Worm (Caenorhabditis elegans) whole organism, L4 larva: ENCODE measurements around the gene fipr-29.

ENCODE experiments used
- F37D6.2 ChIP-seq: sonication (generic microtip); optimal IDR thresholded peaks from 2 replicates; lab custom pipeline; 2016; ENCODE audit warnings: mild to moderate bottlenecking, missing genetic modification characterization, missing compliant biosample characterization
- Y48G9A.11 ChIP-seq: fragments of 200-800 bp; sonication (Bioruptor generic); IDR thresholded peaks from 2 replicates; pipeline ENCODE4 v1.3.6; 2022; ENCODE audit warnings: missing genetic modification reagents, missing genetic modification characterization, missing compliant biosample characterization
- Y5F2A.4 ChIP-seq: fragments of 200-800 bp; sonication (Bioruptor generic); optimal IDR thresholded peaks from 2 replicates; lab custom pipeline; 2018; ENCODE audit warnings: mild to moderate bottlenecking, missing genetic modification characterization, missing compliant biosample characterization
- ZK546.5 ChIP-seq, 2 experiments: sonication (generic microtip); optimal IDR thresholded peaks; 2 replicates each; lab custom pipeline; 2017; ENCODE audit warnings: missing biosample characterization in 2 of 2, missing genetic modification characterization in 2 of 2
- aha-1 ChIP-seq: fragments of 150-350 bp; peaks from one replicate; lab custom pipeline; 2014; ENCODE audit warnings: missing biosample characterization, missing genetic modification characterization
- attf-4 ChIP-seq: sonication (generic microtip); optimal IDR thresholded peaks from 3 replicates; lab custom pipeline; 2017; ENCODE audit warnings: missing biosample characterization, missing genetic modification characterization
- ceh-28 ChIP-seq: fragments of 150-350 bp; optimal IDR thresholded peaks from 2 replicates; lab custom pipeline; 2014; ENCODE audit warnings: missing biosample characterization, missing genetic modification reagents, missing genetic modification characterization
- ceh-32 ChIP-seq: sonication (generic microtip); optimal IDR thresholded peaks from 2 replicates; lab custom pipeline; 2016; ENCODE audit warnings: mild to moderate bottlenecking, missing genetic modification characterization, missing compliant biosample characterization; ENCODE audit not compliant: poor library complexity
- ceh-62 ChIP-seq: sonication (generic microtip); optimal IDR thresholded peaks from 2 replicates; lab custom pipeline; 2017; ENCODE audit warnings: missing biosample characterization, missing genetic modification characterization
- ceh-82 ChIP-seq: sonication (generic microtip); optimal IDR thresholded peaks from 2 replicates; lab custom pipeline; 2017; ENCODE audit warnings: missing biosample characterization, missing genetic modification characterization
- ctbp-1 ChIP-seq: fragments of 200-800 bp; sonication (Bioruptor generic); IDR thresholded peaks from 2 replicates; pipeline ENCODE4 v1.3.6; 2022; ENCODE audit warnings: missing genetic modification reagents, missing genetic modification characterization, missing compliant biosample characterization
- daf-16 ChIP-seq, 3 experiments: sonication (generic microtip); optimal IDR thresholded peaks; 2 replicates each; lab custom pipeline; 2016 to 2017; ENCODE audit warnings: missing genetic modification characterization in 3 of 3, missing genetic modification reagents in 3 of 3, mild to moderate bottlenecking in 2 of 3, missing compliant biosample characterization in 2 of 3, missing biosample characterization in 1 of 3, moderate library complexity in 1 of 3
- dmd-6 ChIP-seq: fragments of 200-800 bp; sonication (Bioruptor generic); IDR thresholded peaks from 2 replicates; pipeline ENCODE4 v1.3.6; 2022; ENCODE audit warnings: missing genetic modification reagents, missing genetic modification characterization, missing compliant biosample characterization
- dmd-9 ChIP-seq: fragments of 200-800 bp; sonication (Bioruptor generic); IDR thresholded peaks from 2 replicates; pipeline ENCODE4 v1.3.6; 2022; ENCODE audit warnings: missing genetic modification reagents, missing genetic modification characterization, missing compliant biosample characterization
- dpl-1 ChIP-seq: fragments of 150-350 bp; optimal IDR thresholded peaks from 2 replicates; lab custom pipeline; 2014; ENCODE audit warnings: missing biosample characterization, missing genetic modification reagents, missing genetic modification characterization
- egl-43 ChIP-seq: fragments of 200-800 bp; sonication (Bioruptor generic); IDR thresholded peaks from 2 replicates; pipeline ENCODE4 v1.3.6; 2022; ENCODE audit warnings: missing genetic modification reagents, missing genetic modification characterization, missing compliant biosample characterization
- hif-1 ChIP-seq, 2 experiments: sonication (generic microtip); optimal IDR thresholded peaks; 2 replicates each; lab custom pipeline; 2016 to 2017; ENCODE audit warnings: missing compliant biosample characterization in 2 of 2, missing genetic modification characterization in 2 of 2, missing genetic modification reagents in 2 of 2, missing genotype in 2 of 2, mild to moderate bottlenecking in 1 of 2
- hlh-11 ChIP-seq: fragments of 200-800 bp; sonication (Bioruptor generic); optimal IDR thresholded peaks from 2 replicates; lab custom pipeline; 2018; ENCODE audit warnings: mild to moderate bottlenecking, missing genetic modification characterization, missing compliant biosample characterization
- hmg-1.1 ChIP-seq: fragments of 200-800 bp; sonication (Bioruptor generic); IDR thresholded peaks from 2 replicates; pipeline ENCODE4 v1.3.6; 2022; ENCODE audit warnings: missing genetic modification reagents, missing genetic modification characterization, missing compliant biosample characterization
- lin-1 ChIP-seq: fragments of 200-800 bp; sonication (Bioruptor generic); IDR thresholded peaks from 2 replicates; pipeline ENCODE4 v1.3.6; 2022; ENCODE audit warnings: missing genetic modification reagents, missing genetic modification characterization, missing compliant biosample characterization
- lin-13 ChIP-seq: fragments of 150-350 bp; optimal IDR thresholded peaks from 2 replicates; lab custom pipeline; 2014; ENCODE audit warnings: missing biosample characterization, missing genetic modification reagents, missing genetic modification characterization
- lin-29 ChIP-seq: fragments of 200-800 bp; sonication (Bioruptor generic); IDR thresholded peaks from 2 replicates; pipeline ENCODE4 v1.3.6; 2022; ENCODE audit warnings: missing genetic modification reagents, missing genetic modification characterization, missing compliant biosample characterization
- lin-38 ChIP-seq: fragments of 200-800 bp; sonication (Bioruptor generic); IDR thresholded peaks from 2 replicates; pipeline ENCODE4 v1.3.6; 2022; ENCODE audit warnings: missing genetic modification reagents, missing genetic modification characterization, missing compliant biosample characterization
- lir-3 ChIP-seq: sonication (generic microtip); optimal IDR thresholded peaks from 2 replicates; lab custom pipeline; 2016; ENCODE audit warnings: mild to moderate bottlenecking, missing genetic modification characterization, missing compliant biosample characterization
- lsy-2 ChIP-seq, 2 experiments: fragments of 150-350 bp in 1 of 2; sonication (generic microtip) in 1 of 2; optimal IDR thresholded peaks; 2 replicates each; lab custom pipeline; 2014 to 2017; ENCODE audit warnings: missing biosample characterization in 2 of 2, missing genetic modification characterization in 2 of 2
- madf-5 ChIP-seq, 2 experiments: fragments of 200-800 bp; sonication (Bioruptor generic); IDR thresholded peaks; 2 replicates each; pipeline ENCODE4 v1.3.6; 2022; ENCODE audit warnings: missing compliant biosample characterization in 2 of 2, missing genetic modification characterization in 2 of 2
- mdl-1 ChIP-seq, 2 experiments: fragments of 150-350 bp in 1 of 2; sonication (generic microtip) in 1 of 2; optimal IDR thresholded peaks; 2 replicates each; lab custom pipeline; 2014 to 2017; ENCODE audit warnings: missing biosample characterization in 2 of 2, missing genetic modification characterization in 2 of 2
- mep-1 ChIP-seq: fragments of 150-350 bp; sonication (generic microtip); optimal IDR thresholded peaks from 3 replicates; lab custom pipeline; 2014; ENCODE audit warnings: missing biosample characterization, missing genetic modification characterization
- mxl-3 ChIP-seq: fragments of 200-800 bp; sonication (Bioruptor generic); optimal IDR thresholded peaks from 2 replicates; lab custom pipeline; 2018; ENCODE audit warnings: mild to moderate bottlenecking, missing genetic modification characterization, missing compliant biosample characterization
- nhr-10 ChIP-seq: fragments of 150-350 bp; optimal IDR thresholded peaks from 2 replicates; lab custom pipeline; 2014; ENCODE audit warnings: missing biosample characterization, missing genetic modification characterization
- nhr-11 ChIP-seq: fragments of 150-350 bp; optimal IDR thresholded peaks from 2 replicates; lab custom pipeline; 2014; ENCODE audit warnings: missing biosample characterization, missing genetic modification characterization
- nhr-25 ChIP-seq: sonication (generic microtip); optimal IDR thresholded peaks from 2 replicates; lab custom pipeline; 2017; ENCODE audit warnings: missing genetic modification characterization, mild to moderate bottlenecking, missing compliant biosample characterization, antibody characterized with exemption, moderate library complexity, borderline replicate concordance; ENCODE audit not compliant: insufficient read depth
- nhr-28 ChIP-seq: fragments of 150-350 bp; optimal IDR thresholded peaks from 2 replicates; lab custom pipeline; 2014; ENCODE audit warnings: missing biosample characterization, missing genetic modification characterization
- nhr-41 ChIP-seq: fragments of 200-800 bp; sonication (Bioruptor generic); IDR thresholded peaks from 2 replicates; pipeline ENCODE4 v1.3.6; 2022; ENCODE audit warnings: missing genetic modification reagents, missing genetic modification characterization, missing compliant biosample characterization
- nhr-77 ChIP-seq: fragments of 150-350 bp; optimal IDR thresholded peaks from 2 replicates; lab custom pipeline; 2014; ENCODE audit warnings: missing biosample characterization, missing genetic modification characterization
- pha-4 ChIP-seq, 2 experiments: fragments of 150-350 bp in 1 of 2; fragments of 200-800 bp in 1 of 2; sonication (Bioruptor generic) in 1 of 2; IDR thresholded peaks in 1 of 2; optimal IDR thresholded peaks in 1 of 2; 2 replicates each; pipeline versions ENCODE4 v1.3.6 to Lab custom; 2014 to 2022; ENCODE audit warnings: missing genetic modification characterization in 2 of 2, missing genetic modification reagents in 2 of 2, missing biosample characterization in 1 of 2, missing compliant biosample characterization in 1 of 2
- saeg-2 ChIP-seq: fragments of 200-800 bp; sonication (Bioruptor generic); IDR thresholded peaks from 2 replicates; pipeline ENCODE4 v1.3.6; 2022; ENCODE audit warnings: missing genetic modification reagents, missing genetic modification characterization, missing compliant biosample characterization
- set-16 ChIP-seq: fragments of 200-800 bp; sonication (Bioruptor generic); IDR thresholded peaks from 2 replicates; pipeline ENCODE4 v1.3.6; 2022; ENCODE audit warnings: missing genetic modification reagents, missing genetic modification characterization, missing compliant biosample characterization
- snpc-1.2 ChIP-seq: fragments of 200-800 bp; sonication (Bioruptor generic); IDR thresholded peaks from 2 replicates; pipeline ENCODE4 v1.3.6; 2022; ENCODE audit warnings: missing genetic modification reagents, missing genetic modification characterization, missing compliant biosample characterization
- tra-1 ChIP-seq: fragments of 200-800 bp; sonication (Bioruptor generic); IDR thresholded peaks from 2 replicates; pipeline ENCODE4 v1.3.6; 2022; ENCODE audit warnings: missing genetic modification reagents, missing genetic modification characterization, missing compliant biosample characterization
- unc-130 ChIP-seq: sonication (generic microtip); optimal IDR thresholded peaks from 2 replicates; lab custom pipeline; 2016; ENCODE audit warnings: missing genetic modification reagents, missing genetic modification characterization, missing compliant biosample characterization
- unc-62 ChIP-seq, 3 experiments: fragments of 150-350 bp in 1 of 3; sonication (generic microtip); optimal IDR thresholded peaks in 2 of 3; peaks in 1 of 3; 1 replicate in 1 of 3; 2 replicates in 2 of 3; lab custom pipeline; 2014 to 2017; ENCODE audit warnings: missing biosample characterization in 3 of 3, missing genetic modification characterization in 3 of 3, missing genetic modification reagents in 3 of 3, missing genotype in 1 of 3
- zip-2 ChIP-seq: fragments of 150-350 bp; optimal IDR thresholded peaks from 2 replicates; lab custom pipeline; 2014; ENCODE audit warnings: missing biosample characterization, missing genetic modification characterization

The fipr-29 gene

ce11 chrIII:3047040-3047439, 13.1 kb downstream of the fipr-29 start, which contains the start of gene cutl-25:
Gene cutl-25, minus strand, starts transcription at chrIII:3047140.
- no peak for TF ChIP-seq ceh-82 (tag; lab: Kevin White, UChicago)
- TF ChIP-seq ceh-28 (tag; lab: Kevin White, UChicago) = peak; percentile 42

ce11 chrIII:3040735-3041439, 19.3 kb downstream of the fipr-29 start, which contains the start of gene daf-2:
Gene daf-2, minus strand, starts transcription at chrIII:3040846.
- TF ChIP-seq nhr-28 (tag; lab: Kevin White, UChicago) (peak; percentile 4), dpl-1 (GFP tag; lab: Kevin White, UChicago) (no peak), unc-62 (GFP tag; optimal IDR thresholded peaks at IDR 0.05 in 1 of 2; lab: Kevin White, UChicago) (peak in 1 of 2 experiments; percentile 3), unc-62 (tag; optimal IDR thresholded peaks at IDR 0.05; lab: Kevin White, UChicago) (no peak), ceh-28 (tag; lab: Kevin White, UChicago) (no peak), unc-130 (GFP tag; lab: Kevin White, UChicago) (peak; percentile 10), lin-38 (GFP tag; lab: Robert Waterston, UW) (peak; percentile 73)

- no peak for TF ChIP-seq saeg-2 (GFP tag; lab: Robert Waterston, UW)
- TF ChIP-seq lin-29 = no peak
- no peak for TF ChIP-seq hmg-1.1 (GFP tag; lab: Robert Waterston, UW)
- no peak for TF ChIP-seq F37D6.2 (tag; lab: Kevin White, UChicago)
- TF ChIP-seq dmd-9 (GFP tag; lab: Robert Waterston, UW) = no peak
- no peak for TF ChIP-seq pha-4 (GFP tag; IDR thresholded peaks at IDR 0.05; lab: Robert Waterston, UW)
- TF ChIP-seq pha-4 (tag; optimal IDR thresholded peaks at IDR 0.05; lab: Kevin White, UChicago) = peak; percentile 31
- no peak for TF ChIP-seq lin-1 (GFP tag; lab: Robert Waterston, UW)
- TF ChIP-seq aha-1 = peak; percentile 98
- TF ChIP-seq lir-3 = no peak
- TF ChIP-seq dmd-6 = peak; percentile 49
- TF ChIP-seq ctbp-1 (GFP tag; lab: Robert Waterston, UW) = no peak
- peak in 1 of 2 experiments; percentile 99 for TF ChIP-seq unc-62 (GFP tag; optimal IDR thresholded peaks at IDR 0.05 in 1 of 2; lab: Kevin White, UChicago)
- no peak for TF ChIP-seq unc-62 (tag; optimal IDR thresholded peaks at IDR 0.05; lab: Kevin White, UChicago)
- TF ChIP-seq set-16 (GFP tag; lab: Robert Waterston, UW) = peak; percentile 58
- TF ChIP-seq dpl-1 (GFP tag; lab: Kevin White, UChicago) = peak; percentile 54
- no peak for TF ChIP-seq daf-16 (GFP tag; optimal IDR thresholded peaks at IDR 0.05; lab: Kevin White, UChicago)
- TF ChIP-seq daf-16 (tag; optimal IDR thresholded peaks at IDR 0.05; lab: Kevin White, UChicago) = peak; percentile 65
- no peak for TF ChIP-seq Y5F2A.4 (GFP tag; lab: Kevin White, UChicago)
- peak; percentile 55 for TF ChIP-seq nhr-25
- TF ChIP-seq ceh-62 (tag; lab: Kevin White, UChicago) = no peak
- no peak for TF ChIP-seq Y48G9A.11 (GFP tag; lab: Robert Waterston, UW)
- peak in 1 of 2 experiments; percentile 67 for TF ChIP-seq lsy-2 (tag; optimal IDR thresholded peaks at IDR 0.05; lab: Kevin White, UChicago)
- peak; percentile 78 for TF ChIP-seq hlh-11 (tag; lab: Kevin White, UChicago)
- TF ChIP-seq zip-2 (tag; lab: Kevin White, UChicago) = no peak
- TF ChIP-seq lin-13 (GFP tag; lab: Kevin White, UChicago) = peak; percentile 42
- TF ChIP-seq attf-4 (tag; lab: Kevin White, UChicago) = no peak
- TF ChIP-seq nhr-28 (tag; lab: Kevin White, UChicago) = peak; percentile 84
- TF ChIP-seq nhr-41 (GFP tag; lab: Robert Waterston, UW) = no peak
- TF ChIP-seq mep-1 (tag; lab: Kevin White, UChicago) = peak; percentile 81
- TF ChIP-seq ceh-32 (tag; lab: Kevin White, UChicago) = no peak
- no peak for TF ChIP-seq snpc-1.2
- TF ChIP-seq madf-5 (GFP tag; IDR thresholded peaks at IDR 0.05; lab: Robert Waterston, UW) = no peak
- peak; percentile 52 for TF ChIP-seq mxl-3 (GFP tag; lab: Kevin White, UChicago)
- peak; percentile 55 for TF ChIP-seq nhr-11 (tag; lab: Kevin White, UChicago)
- TF ChIP-seq egl-43 = no peak
- no peak for TF ChIP-seq tra-1 (GFP tag; lab: Robert Waterston, UW)
- TF ChIP-seq nhr-10 = no peak
- TF ChIP-seq ZK546.5 (tag; optimal IDR thresholded peaks at IDR 0.05; lab: Kevin White, UChicago) = no peak
- peak; percentile 56 for TF ChIP-seq nhr-77 (tag; lab: Kevin White, UChicago)
- TF ChIP-seq hif-1 (tag; optimal IDR thresholded peaks at IDR 0.05; lab: Kevin White, UChicago) = peak in 1 of 2 experiments; percentile 36
- peak; percentile 33 to 91 for TF ChIP-seq mdl-1 (tag; optimal IDR thresholded peaks at IDR 0.05; lab: Kevin White, UChicago)
Observed at ce11 chrIII:3037346-3037745, 22.8 kb downstream of the fipr-29 start.
